Fruit fly (Drosophila melanogaster): ENCODE data around the gene nSMase.

Gene nSMase

dm6 chr3L:3246378-3247129 lies 27.6 kb downstream of the nSMase start:
- TF ChIP-seq CG8159 (tag; optimal IDR thresholded peaks at IDR 0.05) (peak; percentile 99), CG8301 (tag; optimal IDR thresholded peaks at IDR 0.05) (peak; percentile 87), rn (GFP tag; IDR thresholded peaks at IDR 0.05) (peak; percentile 91), CG10348 (GFP tag; IDR thresholded peaks at IDR 0.05) (0 out of 2 replicates have a peak, but pooled peaks have one; percentile 27), EcR (GFP tag; optimal IDR thresholded peaks at IDR 0.05) (peak; percentile 100), CG17806 (tag; optimal IDR thresholded peaks at IDR 0.05) (peak; percentile 98), CG9948 (tag; optimal IDR thresholded peaks at IDR 0.05) (peak; percentile 96), D1 (tag; optimal IDR thresholded peaks at IDR 0.05) (peak; percentile 97), CG14655 (GFP tag; optimal IDR thresholded peaks at IDR 0.05) (peak; percentile 96), CG32121 (GFP tag; IDR thresholded peaks at IDR 0.05) (peak; percentile 92), CG4496 (GFP tag; IDR thresholded peaks at IDR 0.05) (peak; percentile 97), fd96Ca (GFP tag; IDR thresholded peaks at IDR 0.05) (peak; percentile 96), CG12605 (GFP tag; IDR thresholded peaks at IDR 0.05) (peak; percentile 99), Pif1A (GFP tag; optimal IDR thresholded peaks at IDR 0.05) (peak; percentile 99), Pif1B (GFP tag; optimal IDR thresholded peaks at IDR 0.05) (peak; percentile 99), CG15710 (tag; optimal IDR thresholded peaks at IDR 0.05) (peak; percentile 99), gl (tag; optimal IDR thresholded peaks at IDR 0.05) (peak; percentile 100), CG13204 (GFP tag; optimal IDR thresholded peaks at IDR 0.05) (peak; percentile 99), Snoo (tag; optimal IDR thresholded peaks at IDR 0.05) (peak; percentile 99), Ets98B (GFP tag; IDR thresholded peaks at IDR 0.05) (peak; percentile 94), CG34367 (tag; optimal IDR thresholded peaks at IDR 0.05) (peak; percentile 98)

DNA sequence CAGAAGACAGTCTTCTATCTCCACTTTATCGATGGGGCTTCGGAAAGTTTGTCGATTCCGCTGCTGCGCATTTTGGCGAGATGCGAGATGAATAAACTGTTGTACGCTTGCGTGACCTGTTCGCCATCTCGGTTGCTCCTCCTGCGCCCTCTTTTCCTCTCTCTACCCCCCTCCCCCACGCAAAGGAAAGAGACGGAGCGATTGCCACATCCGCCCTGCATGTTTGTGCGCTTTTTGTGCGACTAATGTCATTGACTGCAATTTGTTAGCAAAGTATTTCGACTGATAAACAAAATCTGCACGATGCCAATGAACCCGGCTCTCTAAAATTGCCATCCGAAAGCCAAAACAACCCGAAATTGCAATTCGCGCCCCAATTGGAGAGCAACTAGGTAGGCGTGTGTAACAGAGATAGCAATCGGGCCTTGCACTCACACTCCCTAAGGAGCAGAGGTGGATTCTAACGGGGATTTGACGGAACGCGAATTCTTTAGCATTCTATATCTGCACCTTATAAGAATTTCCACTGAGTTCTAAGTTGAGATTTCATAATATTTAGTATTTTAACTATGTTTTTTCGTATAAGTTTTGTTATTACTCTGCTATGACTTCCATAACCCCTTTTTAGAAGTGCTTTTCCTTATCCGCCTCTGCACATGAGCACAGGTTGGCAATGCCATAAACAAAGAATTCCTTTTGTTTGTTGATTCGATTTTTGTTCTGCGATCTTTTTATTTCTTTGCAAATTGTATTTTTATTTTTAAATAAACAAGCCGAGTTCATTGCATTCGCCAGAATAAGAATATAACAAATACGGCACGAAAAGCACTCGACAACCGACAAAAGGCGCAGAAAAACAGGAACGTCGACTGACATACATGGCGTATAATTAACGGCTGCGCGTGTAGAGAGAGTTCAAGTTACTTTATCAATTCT lies 28.4 kb downstream of the nSMase start, which contains the start of gene CG43389:
CG43389 (plus strand) TSS at position 886 of the 936 bp plus-strand sequence.
- TF ChIP-seq Pif1B (GFP tag; optimal IDR thresholded peaks at IDR 0.05) (peak; percentile 76), CG34367 (tag; optimal IDR thresholded peaks at IDR 0.05) (peak; percentile 92), Pif1A (GFP tag; optimal IDR thresholded peaks at IDR 0.05) (peak; percentile 82), CG8159 (tag; optimal IDR thresholded peaks at IDR 0.05) (peak; percentile 92), rn (GFP tag; IDR thresholded peaks at IDR 0.05) (peak; percentile 53), CG10348 (GFP tag; IDR thresholded peaks at IDR 0.05) (peak; percentile 64), CG12605 (GFP tag; IDR thresholded peaks at IDR 0.05) (peak; percentile 27; the same call in 1 of the 2 replicates), D1 (tag; optimal IDR thresholded peaks at IDR 0.05) (peak; percentile 43), CG32121 (GFP tag; IDR thresholded peaks at IDR 0.05) (peak; percentile 74; the same call in 1 of the 2 replicates), CG17806 (tag; optimal IDR thresholded peaks at IDR 0.05) (peak; percentile 88), fd96Ca (GFP tag; IDR thresholded peaks at IDR 0.05) (peak; percentile 83; the same call in 2 of the 3 replicates), gl (tag; optimal IDR thresholded peaks at IDR 0.05) (peak; percentile 90), EcR (GFP tag; optimal IDR thresholded peaks at IDR 0.05) (peak; percentile 86), CG9948 (tag; optimal IDR thresholded peaks at IDR 0.05) (peak; percentile 85), CG13204 (GFP tag; optimal IDR thresholded peaks at IDR 0.05) (peak; percentile 82), CG15710 (tag; optimal IDR thresholded peaks at IDR 0.05) (peak; percentile 96), CG14655 (GFP tag; optimal IDR thresholded peaks at IDR 0.05) (peak; percentile 76), CG4496 (GFP tag; IDR thresholded peaks at IDR 0.05) (peak; percentile 77), Snoo (tag; optimal IDR thresholded peaks at IDR 0.05) (peak; percentile 97), CG8301 (tag; optimal IDR thresholded peaks at IDR 0.05) (peak; percentile 56), Ets98B (GFP tag; IDR thresholded peaks at IDR 0.05) (peak; percentile 81)

DNA sequence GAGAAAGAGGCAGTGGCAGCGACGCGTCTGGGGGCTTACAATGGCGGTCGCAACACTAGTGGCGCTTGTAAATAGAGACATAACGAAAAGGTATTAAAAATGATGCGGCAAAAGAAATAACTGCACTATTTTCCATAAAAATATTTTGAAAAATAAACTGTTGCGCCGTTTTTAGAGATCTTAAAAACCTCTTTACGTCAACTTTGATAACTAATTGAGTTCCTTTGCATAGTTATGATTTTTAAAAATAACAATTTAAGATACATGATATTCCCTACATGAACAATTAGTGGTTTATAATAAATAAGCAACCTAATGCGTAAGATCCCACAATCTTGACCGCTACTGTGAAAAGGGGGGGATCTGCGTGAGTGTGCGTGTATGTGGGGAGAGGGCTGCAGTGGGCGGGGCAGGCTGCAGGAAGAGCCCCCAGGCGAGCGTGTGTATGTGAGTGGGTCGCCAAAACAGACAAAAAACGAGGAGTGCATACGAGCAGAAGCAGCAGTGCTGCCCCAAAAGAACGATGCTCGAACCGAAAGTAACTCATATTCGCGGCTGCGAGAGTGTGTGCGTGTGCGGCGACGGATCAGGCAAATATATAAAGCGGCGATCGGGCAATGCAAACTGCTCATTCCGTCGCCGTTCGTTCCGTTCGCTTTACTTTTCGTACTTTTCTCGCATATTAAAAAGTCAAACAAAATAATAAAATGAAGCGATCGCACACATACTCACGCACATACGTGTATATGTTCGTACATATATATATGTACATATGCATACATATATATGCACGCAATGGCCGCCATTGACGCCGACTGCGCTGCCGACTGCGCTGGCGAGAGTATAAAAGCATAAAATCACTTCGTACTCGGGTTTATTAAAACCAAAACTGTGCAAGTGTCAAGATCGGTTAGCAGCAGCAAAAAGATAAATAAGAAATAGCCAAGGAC lies 30.0 kb downstream of the nSMase start:
- TF ChIP-seq D1 (tag; optimal IDR thresholded peaks at IDR 0.05) (peak; percentile 97), CG4496 (GFP tag; IDR thresholded peaks at IDR 0.05) (peak; percentile 67), Ets98B (GFP tag; IDR thresholded peaks at IDR 0.05) (peak; percentile 69), CG34367 (tag; optimal IDR thresholded peaks at IDR 0.05) (peak; percentile 96), fd96Ca (GFP tag; IDR thresholded peaks at IDR 0.05) (peak; percentile 82; the same call in 2 of the 3 replicates), CG8159 (tag; optimal IDR thresholded peaks at IDR 0.05) (peak; percentile 99), CG8301 (tag; optimal IDR thresholded peaks at IDR 0.05) (peak; percentile 91), CG12605 (GFP tag; IDR thresholded peaks at IDR 0.05) (peak; percentile 72), EcR (GFP tag; optimal IDR thresholded peaks at IDR 0.05) (peak; percentile 90), CG15710 (tag; optimal IDR thresholded peaks at IDR 0.05) (peak; percentile 98), Pif1A (GFP tag; optimal IDR thresholded peaks at IDR 0.05) (peak; percentile 96), CG10348 (GFP tag; IDR thresholded peaks at IDR 0.05) (no peak; the same call in 1 of the 2 replicates), Snoo (tag; optimal IDR thresholded peaks at IDR 0.05) (peak; percentile 47), rn (GFP tag; IDR thresholded peaks at IDR 0.05) (peak; percentile 66; the same call in 1 of the 2 replicates), gl (tag; optimal IDR thresholded peaks at IDR 0.05) (peak; percentile 84), CG9948 (tag; optimal IDR thresholded peaks at IDR 0.05) (peak; percentile 98), CG17806 (tag; optimal IDR thresholded peaks at IDR 0.05) (peak; percentile 95), CG13204 (GFP tag; optimal IDR thresholded peaks at IDR 0.05) (peak; percentile 94), CG32121 (GFP tag; IDR thresholded peaks at IDR 0.05) (peak; percentile 83), Pif1B (GFP tag; optimal IDR thresholded peaks at IDR 0.05) (peak; percentile 94), CG14655 (GFP tag; optimal IDR thresholded peaks at IDR 0.05) (peak; percentile 93)

All from whole organism, pupa.